Worm (Caenorhabditis elegans) whole organism, dauer: ENCODE measurements around the gene spp-4.

Experiments
- unc-62 ChIP-seq: sonication (generic microtip); optimal IDR thresholded peaks from 2 replicates; lab custom pipeline; 2017; ENCODE audit warnings: missing biosample characterization, missing genetic modification reagents, missing genetic modification characterization

The spp-4 gene

ce11 chrX:7283136-7283535, 35.4 kb downstream of the spp-4 start:
- TF ChIP-seq unc-62 (GFP tag; lab: Kevin White, UChicago) = no peak

DNA sequence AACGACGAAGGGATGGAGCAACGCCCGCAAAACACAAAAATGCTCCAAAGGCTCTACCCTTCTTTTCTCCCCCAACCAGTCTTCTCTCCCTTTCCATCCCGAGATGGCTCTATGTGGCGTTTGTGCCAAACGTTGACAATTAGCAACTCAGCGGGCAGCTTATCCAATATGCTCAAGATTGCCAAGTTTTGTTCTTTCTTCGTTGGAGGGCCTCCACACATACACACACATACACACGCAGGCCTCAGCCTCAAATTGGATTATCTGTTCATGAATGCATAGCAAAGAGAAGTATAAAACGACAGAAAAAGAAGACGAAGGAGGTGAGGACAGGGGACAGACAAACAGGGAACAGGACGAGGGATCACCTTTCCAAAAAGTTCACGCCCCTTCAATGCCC, 37.2 kb downstream of the spp-4 start:
- TF ChIP-seq unc-62 (GFP tag; lab: Kevin White, UChicago) = no peak

ce11 chrX:7279671-7280389, 38.7 kb downstream of the spp-4 start, which contains the start of gene unc-10:
Gene unc-10 (minus strand): TSS chrX:7280322.
- TF ChIP-seq unc-62 (GFP tag; lab: Kevin White, UChicago) = no peak

- TF ChIP-seq unc-62 (GFP tag; lab: Kevin White, UChicago) = no peak
Observed at ce11 chrX:7278095-7278494, 40.5 kb downstream of the spp-4 start.

ce11 chrX:7271968-7272367, 46.6 kb downstream of the spp-4 start, which contains the start of gene F46H5.11:
Gene F46H5.11 (minus strand): TSS chrX:7272068.
- TF ChIP-seq unc-62 (GFP tag; lab: Kevin White, UChicago) = no peak

DNA sequence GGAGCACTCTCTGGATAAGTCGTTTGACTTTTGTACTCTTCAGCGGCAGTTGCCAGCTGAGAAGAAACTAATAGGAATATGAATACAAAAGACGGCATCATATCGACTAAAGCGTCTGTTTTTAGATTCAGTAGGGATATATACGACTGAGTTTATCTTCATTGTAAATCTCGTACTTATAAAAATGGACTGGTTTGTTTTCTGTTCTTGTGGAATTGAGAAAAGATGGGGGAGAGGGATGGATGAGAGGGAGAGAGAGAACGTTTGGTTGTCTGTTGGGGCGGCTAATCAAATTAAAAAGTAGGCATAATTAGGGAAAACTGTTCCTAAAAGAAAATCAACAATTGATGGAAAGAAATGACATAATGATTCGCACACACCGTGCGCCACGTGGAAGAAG, 49.2 kb downstream of the spp-4 start, which contains the start of gene grd-7:
Gene grd-7 (minus strand): TSS at position 101 of the 400 bp plus-strand sequence.
- TF ChIP-seq unc-62 (GFP tag; lab: Kevin White, UChicago) = no peak

DNA sequence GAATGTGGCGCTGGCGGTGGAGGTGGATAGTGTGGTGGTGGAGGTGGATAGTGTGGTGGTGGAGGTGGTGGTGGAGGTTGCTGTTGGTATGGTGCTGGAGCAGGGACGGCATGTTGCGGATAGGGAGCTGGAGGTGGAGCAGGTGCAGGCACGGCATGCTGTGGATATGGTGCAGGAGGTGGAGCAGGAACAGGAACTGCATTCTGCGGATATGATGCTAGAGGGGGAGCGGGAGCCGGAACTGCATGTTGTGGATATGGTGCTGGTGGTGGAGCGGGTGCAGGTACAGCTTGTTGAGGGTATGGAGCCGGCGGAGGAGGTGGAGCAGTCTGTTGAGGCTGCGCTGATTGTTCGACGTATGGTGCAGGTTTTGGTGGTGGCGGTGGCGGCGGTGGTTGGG, 49.6 kb downstream of the spp-4 start:
- no peak for TF ChIP-seq unc-62 (GFP tag; lab: Kevin White, UChicago)
